Worm (Caenorhabditis elegans) whole organism, young adult: Measurements from ENCODE around the gene irk-1.

Experiments
- B0019.2 ChIP-seq: fragments of 200-800 bp; sonication (Bioruptor generic); conservative IDR thresholded peaks from 2 replicates; pipeline ENCODE4 v1.3.6; 2022; ENCODE audit warnings: missing genetic modification reagents, missing genetic modification characterization, missing compliant biosample characterization
- B0261.1 ChIP-seq: sonication (generic microtip); optimal IDR thresholded peaks from 2 replicates; lab custom pipeline; 2016; ENCODE audit warnings: mild to moderate bottlenecking, missing genetic modification characterization, moderate library complexity, missing compliant biosample characterization
- C06A6.2 ChIP-seq: fragments of 200-800 bp; sonication (Bioruptor generic); conservative IDR thresholded peaks from 2 replicates; pipeline ENCODE4 v1.3.6; 2022; ENCODE audit warnings: missing genetic modification characterization, missing compliant biosample characterization
- F10E7.11 ChIP-seq: sonication (generic microtip); optimal IDR thresholded peaks from 2 replicates; lab custom pipeline; 2017; ENCODE audit warnings: mild to moderate bottlenecking, missing genetic modification characterization, moderate library complexity, missing compliant biosample characterization
- F37B4.10 ChIP-seq: fragments of 200-800 bp; sonication (Bioruptor generic); IDR thresholded peaks from 2 replicates; pipeline ENCODE4 v1.3.6; 2022; ENCODE audit warnings: missing genetic modification characterization, missing compliant biosample characterization
- F57A8.1 ChIP-seq: fragments of 200-800 bp; sonication (Bioruptor generic); optimal IDR thresholded peaks from 2 replicates; lab custom pipeline; 2018; ENCODE audit warnings: mild to moderate bottlenecking, missing genetic modification characterization, moderate library complexity, missing compliant biosample characterization
- F57C9.4 ChIP-seq: sonication (generic microtip); optimal IDR thresholded peaks from 2 replicates; lab custom pipeline; 2017; ENCODE audit warnings: mild to moderate bottlenecking, missing genetic modification characterization, missing compliant biosample characterization
- Y53G8AR.9 ChIP-seq: fragments of 200-800 bp; sonication (Bioruptor generic); conservative IDR thresholded peaks from 2 replicates; pipeline ENCODE4 v1.3.6; 2022; ENCODE audit warnings: missing genetic modification reagents, missing genetic modification characterization, missing compliant biosample characterization
- Y67H2A.10 ChIP-seq: fragments of 200-800 bp; sonication (Bioruptor generic); conservative IDR thresholded peaks from 2 replicates; pipeline ENCODE4 v1.3.6; 2022; ENCODE audit warnings: missing genetic modification reagents, missing genetic modification characterization, missing compliant biosample characterization
- Y79H2A.3 ChIP-seq: fragments of 200-800 bp; sonication (Bioruptor generic); conservative IDR thresholded peaks from 2 replicates; pipeline ENCODE4 v1.3.6; 2022; ENCODE audit warnings: missing genetic modification reagents, missing genetic modification characterization, missing compliant biosample characterization
- ama-1 ChIP-seq, 3 experiments: fragments of 150-350 bp in 1 of 3; sonication (generic microtip) in 2 of 3; optimal IDR thresholded peaks; 2 replicates each; lab custom pipeline; 2014 to 2018; ENCODE audit warnings: missing biosample characterization in 2 of 3, missing genetic modification characterization in 2 of 3, missing genetic modification reagents in 2 of 3
- athp-1 ChIP-seq: sonication (generic microtip); optimal IDR thresholded peaks from 2 replicates; lab custom pipeline; 2017; ENCODE audit warnings: mild to moderate bottlenecking, missing genetic modification characterization, missing compliant biosample characterization
- attf-5 ChIP-seq: fragments of 200-800 bp; sonication (Bioruptor generic); optimal IDR thresholded peaks from 2 replicates; lab custom pipeline; 2018; ENCODE audit warnings: mild to moderate bottlenecking, missing genetic modification characterization, missing compliant biosample characterization
- cebp-1 ChIP-seq, 2 experiments: fragments of 200-800 bp in 1 of 2; sonication (Bioruptor generic) in 1 of 2; sonication (generic microtip) in 1 of 2; IDR thresholded peaks in 1 of 2; optimal IDR thresholded peaks in 1 of 2; 2 replicates each; pipeline versions ENCODE4 v1.3.6 to Lab custom; 2017 to 2022; ENCODE audit warnings: missing compliant biosample characterization in 2 of 2, missing genetic modification characterization in 2 of 2, mild to moderate bottlenecking in 1 of 2, missing genetic modification reagents in 1 of 2, moderate library complexity in 1 of 2
- cebp-2 ChIP-seq: fragments of 200-800 bp; sonication (Bioruptor generic); IDR thresholded peaks from 2 replicates; pipeline ENCODE4 v1.3.6; 2022; ENCODE audit warnings: missing genetic modification characterization, missing compliant biosample characterization
- ceh-100 ChIP-seq: fragments of 200-800 bp; sonication (Bioruptor generic); IDR thresholded peaks from 2 replicates; pipeline ENCODE4 v1.3.6; 2022; ENCODE audit warnings: missing genetic modification reagents, missing genetic modification characterization, missing compliant biosample characterization
- ceh-58 ChIP-seq: fragments of 200-800 bp; sonication (Bioruptor generic); IDR thresholded peaks from 2 replicates; pipeline ENCODE4 v1.3.6; 2022; ENCODE audit warnings: missing genetic modification characterization, missing compliant biosample characterization
- ceh-91 ChIP-seq: fragments of 200-800 bp; sonication (Bioruptor generic); IDR thresholded peaks from 2 replicates; pipeline ENCODE4 v1.3.6; 2022; ENCODE audit warnings: missing genetic modification reagents, missing genetic modification characterization, missing compliant biosample characterization
- dox-1 ChIP-seq: fragments of 200-800 bp; sonication (Bioruptor generic); IDR thresholded peaks from 2 replicates; pipeline ENCODE4 v1.3.6; 2022; ENCODE audit warnings: missing genetic modification reagents, missing genetic modification characterization, missing compliant biosample characterization
- him-1 ChIP-seq: sonication (generic microtip); optimal IDR thresholded peaks from 2 replicates; lab custom pipeline; 2016; ENCODE audit warnings: missing genotype, missing genetic modification reagents, missing genetic modification characterization, missing compliant biosample characterization
- hlh-26 ChIP-seq: fragments of 200-800 bp; sonication (Bioruptor generic); conservative IDR thresholded peaks from 2 replicates; pipeline ENCODE4 v1.3.6; 2022; ENCODE audit warnings: missing genetic modification reagents, missing genetic modification characterization, missing compliant biosample characterization
- hmg-1.2 ChIP-seq: fragments of 200-800 bp; sonication (Bioruptor generic); IDR thresholded peaks from 2 replicates; pipeline ENCODE4 v1.3.6; 2022; ENCODE audit warnings: missing genetic modification reagents, missing genetic modification characterization, missing compliant biosample characterization
- hmg-20 ChIP-seq: fragments of 200-800 bp; sonication (Bioruptor generic); IDR thresholded peaks from 2 replicates; pipeline ENCODE4 v1.3.6; 2022; ENCODE audit warnings: missing genetic modification reagents, missing genetic modification characterization, missing compliant biosample characterization
- hrde-1 ChIP-seq: sonication (generic microtip); optimal IDR thresholded peaks from 2 replicates; lab custom pipeline; 2016; ENCODE audit warnings: missing genetic modification characterization, mild to moderate bottlenecking, missing compliant biosample characterization, moderate library complexity, missing genotype, missing genetic modification reagents, borderline replicate concordance
- let-526 ChIP-seq: fragments of 200-800 bp; sonication (Bioruptor generic); IDR thresholded peaks from 2 replicates; pipeline ENCODE4 v1.3.6; 2022; ENCODE audit warnings: missing genetic modification reagents, missing genetic modification characterization, missing compliant biosample characterization
- lin-26 ChIP-seq: fragments of 200-800 bp; sonication (Bioruptor generic); IDR thresholded peaks from 2 replicates; pipeline ENCODE4 v1.3.6; 2022; ENCODE audit warnings: missing genetic modification reagents, missing genetic modification characterization, missing compliant biosample characterization
- lin-35 ChIP-seq, 3 experiments: fragments of 150-350 bp in 2 of 3; sonication (generic microtip) in 1 of 3; optimal IDR thresholded peaks; 2 replicates each; lab custom pipeline; 2014 to 2018; ENCODE audit warnings: missing biosample characterization in 3 of 3, missing genetic modification characterization in 3 of 3, missing genetic modification reagents in 3 of 3
- lin-40 ChIP-seq: sonication (generic microtip); optimal IDR thresholded peaks from 2 replicates; lab custom pipeline; 2016; ENCODE audit warnings: missing genetic modification characterization, mild to moderate bottlenecking, missing compliant biosample characterization, missing genotype, missing genetic modification reagents
- lin-54 ChIP-seq: fragments of 200-800 bp; sonication (Bioruptor generic); optimal IDR thresholded peaks from 2 replicates; lab custom pipeline; 2018; ENCODE audit warnings: mild to moderate bottlenecking, missing genetic modification characterization, missing compliant biosample characterization
- mel-28 ChIP-seq: sonication (generic microtip); optimal IDR thresholded peaks from 2 replicates; lab custom pipeline; 2016; ENCODE audit warnings: borderline replicate concordance, mild to moderate bottlenecking, missing genetic modification characterization, missing compliant biosample characterization
- mxl-1 ChIP-seq: sonication (generic microtip); optimal IDR thresholded peaks from 2 replicates; lab custom pipeline; 2016; ENCODE audit warnings: missing genetic modification characterization, missing compliant biosample characterization
- nfya-1 ChIP-seq: sonication (generic microtip); optimal IDR thresholded peaks from 2 replicates; lab custom pipeline; 2017; ENCODE audit warnings: antibody characterized with exemption, missing compliant biosample characterization, missing genetic modification characterization, borderline replicate concordance; ENCODE audit not compliant: insufficient read depth
- nfyb-1 ChIP-seq: fragments of 200-800 bp; sonication (Bioruptor generic); IDR thresholded peaks from 2 replicates; pipeline ENCODE4 v1.3.6; 2022; ENCODE audit warnings: missing genetic modification reagents, missing genetic modification characterization, missing compliant biosample characterization
- nhr-179 ChIP-seq: sonication (generic microtip); optimal IDR thresholded peaks from 2 replicates; lab custom pipeline; 2016; ENCODE audit warnings: mild to moderate bottlenecking, missing genetic modification characterization, missing compliant biosample characterization
- nhr-80 ChIP-seq: sonication (generic microtip); optimal IDR thresholded peaks from 2 replicates; lab custom pipeline; 2016; ENCODE audit warnings: missing genetic modification characterization, missing compliant biosample characterization
- rcor-1 ChIP-seq: fragments of 200-800 bp; sonication (Bioruptor generic); IDR thresholded peaks from 2 replicates; pipeline ENCODE4 v1.3.6; 2022; ENCODE audit warnings: missing genetic modification reagents, missing genetic modification characterization, missing compliant biosample characterization
- snpc-4 ChIP-seq, 5 experiments: fragments of 150-350 bp in 1 of 5; sonication (generic microtip) in 4 of 5; optimal IDR thresholded peaks; 2 replicates each; lab custom pipeline; 2014 to 2018; ENCODE audit warnings: missing genetic modification characterization in 5 of 5, missing biosample characterization in 3 of 5, antibody characterized with exemption in 2 of 5, mild to moderate bottlenecking in 2 of 5, missing compliant biosample characterization in 2 of 5, missing genotype in 2 of 5, moderate library complexity in 2 of 5, missing genetic modification reagents in 1 of 5
- tbp1 ChIP-seq: fragments of 200-800 bp; sonication (Bioruptor generic); optimal IDR thresholded peaks from 2 replicates; lab custom pipeline; 2018; ENCODE audit warnings: mild to moderate bottlenecking, missing genetic modification characterization, missing compliant biosample characterization
- tbx-9 ChIP-seq: sonication (generic microtip); optimal IDR thresholded peaks from 2 replicates; lab custom pipeline; 2016; ENCODE audit warnings: borderline replicate concordance, missing genetic modification characterization, inconsistent platforms, missing compliant biosample characterization
- unc-130 ChIP-seq: sonication (generic microtip); optimal IDR thresholded peaks from 2 replicates; lab custom pipeline; 2016; ENCODE audit warnings: missing genetic modification reagents, missing genetic modification characterization, missing compliant biosample characterization
- unc-62 ChIP-seq: fragments of 150-350 bp; optimal IDR thresholded peaks from 2 replicates; lab custom pipeline; 2014; ENCODE audit warnings: missing biosample characterization, missing genetic modification reagents, missing genetic modification characterization
- xnd-1 ChIP-seq: sonication (generic microtip); optimal IDR thresholded peaks from 2 replicates; lab custom pipeline; 2016; ENCODE audit warnings: missing genotype, missing genetic modification reagents, missing genetic modification characterization, missing compliant biosample characterization
- ztf-18 ChIP-seq: sonication (generic microtip); optimal IDR thresholded peaks from 2 replicates; lab custom pipeline; 2016; ENCODE audit warnings: missing genotype, mild to moderate bottlenecking, missing genetic modification characterization, missing compliant biosample characterization
- ztf-6 ChIP-seq: fragments of 200-800 bp; sonication (Bioruptor generic); IDR thresholded peaks from 2 replicates; pipeline ENCODE4 v1.3.6; 2022; ENCODE audit warnings: missing genetic modification reagents, missing genetic modification characterization, missing compliant biosample characterization

irk-1 gene

ce11 chrX:6804857-6805256, 26.9 kb upstream of the irk-1 start:
- no peak for TF ChIP-seq hmg-20 (GFP tag; lab: Robert Waterston, UW)
- peak; percentile 61; the same call in 1 of the 2 replicates for TF ChIP-seq hmg-1.2 (GFP tag; lab: Robert Waterston, UW)
- TF ChIP-seq ama-1 (optimal IDR thresholded peaks at IDR 0.05; lab: Kevin White, UChicago) = peak; percentile 12
- TF ChIP-seq ama-1 (GFP tag; optimal IDR thresholded peaks at IDR 0.05; lab: Kevin White, UChicago) = no peak
- peak; percentile 46 for TF ChIP-seq lin-40 (tag; lab: Kevin White, UChicago)
- no peak for TF ChIP-seq lin-26 (GFP tag; lab: Robert Waterston, UW)
- no peak for TF ChIP-seq him-1 (tag; lab: Kevin White, UChicago)
- TF ChIP-seq dox-1 = no peak
- TF ChIP-seq Y79H2A.3 (GFP tag; lab: Robert Waterston, UW) = no peak
- TF ChIP-seq cebp-1 (GFP tag; IDR thresholded peaks at IDR 0.05; lab: Robert Waterston, UW) = no peak
- TF ChIP-seq cebp-1 (tag; optimal IDR thresholded peaks at IDR 0.05; lab: Kevin White, UChicago) = peak; percentile 31
- TF ChIP-seq F57C9.4 (tag; lab: Kevin White, UChicago) = no peak
- no peak for TF ChIP-seq nhr-179 (tag; lab: Kevin White, UChicago)
- TF ChIP-seq rcor-1 = no peak
- TF ChIP-seq cebp-2 (GFP tag; lab: Robert Waterston, UW) = no peak
- TF ChIP-seq ceh-58 (GFP tag; lab: Robert Waterston, UW) = no peak
- TF ChIP-seq unc-62 (GFP tag; lab: Kevin White, UChicago) = no peak
- peak; percentile 78 for TF ChIP-seq lin-54 (GFP tag; lab: Kevin White, UChicago)
- TF ChIP-seq xnd-1 (tag; lab: Kevin White, UChicago) = no peak
- no peak for TF ChIP-seq B0019.2 (GFP tag; lab: Robert Waterston, UW)
- no peak for TF ChIP-seq F57A8.1 (GFP tag; lab: Kevin White, UChicago)
- peak in 1 of 3 experiments; percentile 78 for TF ChIP-seq lin-35 (GFP tag; optimal IDR thresholded peaks at IDR 0.05; lab: Kevin White, UChicago)
- TF ChIP-seq nhr-80 (tag; lab: Kevin White, UChicago) = peak; percentile 86
- no peak for TF ChIP-seq let-526 (GFP tag; lab: Robert Waterston, UW)
- TF ChIP-seq Y53G8AR.9 = 0 out of 2 replicates have a peak, but pooled peaks have one; percentile 30
- peak; percentile 27 for TF ChIP-seq tbp1
- TF ChIP-seq B0261.1 (tag; lab: Kevin White, UChicago) = no peak
- no peak for TF ChIP-seq snpc-4 (GFP tag; optimal IDR thresholded peaks at IDR 0.05; lab: Kevin White, UChicago)
- TF ChIP-seq snpc-4 (tag; optimal IDR thresholded peaks at IDR 0.05; lab: Kevin White, UChicago) = peak in 1 of 4 experiments; percentile 5
- TF ChIP-seq unc-130 (GFP tag; lab: Kevin White, UChicago) = no peak
- 0 out of 2 replicates have a peak, but pooled peaks have one; percentile 7 for TF ChIP-seq Y67H2A.10 (GFP tag; lab: Robert Waterston, UW)
- no peak for TF ChIP-seq athp-1
- TF ChIP-seq ceh-91 (GFP tag; lab: Robert Waterston, UW) = no peak
- no peak for TF ChIP-seq tbx-9
- no peak for TF ChIP-seq ztf-18 (tag; lab: Kevin White, UChicago)
- TF ChIP-seq ceh-100 = no peak
- TF ChIP-seq nfyb-1 = no peak
- TF ChIP-seq hlh-26 (GFP tag; lab: Robert Waterston, UW) = no peak
- TF ChIP-seq F37B4.10 (GFP tag; lab: Robert Waterston, UW) = no peak
- TF ChIP-seq mxl-1 (tag; lab: Kevin White, UChicago) = no peak
- TF ChIP-seq attf-5 (GFP tag; lab: Kevin White, UChicago) = peak; percentile 14
- TF ChIP-seq, all 124 proteins: peak for 12

DNA sequence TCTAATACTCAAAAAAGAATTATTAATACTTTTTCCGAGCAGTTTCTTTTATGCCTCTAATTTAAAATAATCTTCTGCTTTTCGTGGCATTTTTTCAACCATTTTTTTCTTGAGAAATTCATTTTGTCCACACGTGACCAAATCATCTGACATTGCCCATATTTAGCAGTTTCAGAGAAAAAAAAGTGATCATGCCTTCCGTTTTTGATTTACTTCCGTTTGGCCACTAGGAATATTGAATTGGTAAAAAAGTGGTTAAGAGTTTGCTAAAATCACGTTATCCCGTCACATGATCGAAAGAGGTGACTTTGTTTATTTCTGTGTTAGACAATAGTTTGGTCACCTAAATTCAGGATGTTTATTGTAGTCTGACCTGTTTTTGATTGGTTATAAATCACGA, 26.5 kb upstream of the irk-1 start:
- TF ChIP-seq ztf-6 (GFP tag; lab: Robert Waterston, UW) = no peak
- TF ChIP-seq C06A6.2 (GFP tag; lab: Robert Waterston, UW) = peak; percentile 44; the same call in 1 of the 2 replicates
- no peak for TF ChIP-seq hrde-1 (tag; lab: Kevin White, UChicago)
- no peak for TF ChIP-seq nfya-1 (tag; lab: Kevin White, UChicago)
- TF ChIP-seq mel-28 (tag; lab: Kevin White, UChicago) = no peak
- no peak for TF ChIP-seq F10E7.11 (tag; lab: Kevin White, UChicago)
